Worm (Caenorhabditis elegans): ENCODE measurements around the gene ZK154.4.

ZK154.4 gene

ce11 chrX:7826590-7827260, 44.5 kb upstream of the ZK154.4 start:
- TF ChIP-seq nhr-28 (tag; optimal IDR thresholded peaks at IDR 0.05) (peak; percentile 53), dmd-6 (GFP tag; IDR thresholded peaks at IDR 0.05) (no peak), mdl-1 (tag; optimal IDR thresholded peaks at IDR 0.05) (no peak), ceh-20 (GFP tag; IDR thresholded peaks at IDR 0.05) (no peak), F26F4.8 (GFP tag; conservative IDR thresholded peaks at IDR 0.05) (no peak), lim-7 (GFP tag; IDR thresholded peaks at IDR 0.05) (no peak)

ce11 chrX:7825707-7826106, 43.5 kb upstream of the ZK154.4 start:
- TF ChIP-seq pha-4 (GFP tag; IDR thresholded peaks at IDR 0.05), result 0 out of 2 replicates have a peak, but pooled peaks have one; percentile 28
- TF ChIP-seq pha-4 (tag; optimal IDR thresholded peaks at IDR 0.05), result no peak
- TF ChIP-seq unc-130 (GFP tag; optimal IDR thresholded peaks at IDR 0.05), result no peak
- TF ChIP-seq zfp-2 (tag; optimal IDR thresholded peaks at IDR 0.05), result no peak
- no peak for TF ChIP-seq cey-2 (tag; optimal IDR thresholded peaks at IDR 0.05; ENCODE audit: borderline replicate concordance, insufficient read depth)
- TF ChIP-seq dmd-6 (GFP tag; IDR thresholded peaks at IDR 0.05), result peak; percentile 30; the same call in 1 of the 2 replicates
- no peak for TF ChIP-seq F49E8.2 (tag; optimal IDR thresholded peaks at IDR 0.05; ENCODE audit: borderline replicate concordance)
- no peak for TF ChIP-seq F44E2.7 (GFP tag; IDR thresholded peaks at IDR 0.05)
- no peak for TF ChIP-seq ztf-11 (tag; optimal IDR thresholded peaks at IDR 0.05)
- no peak for TF ChIP-seq lim-7 (GFP tag; IDR thresholded peaks at IDR 0.05)
- no peak for TF ChIP-seq ceh-82 (tag; optimal IDR thresholded peaks at IDR 0.05)
- no peak for TF ChIP-seq dmd-8 (GFP tag; IDR thresholded peaks at IDR 0.05)
- TF ChIP-seq aly-2 (tag; optimal IDR thresholded peaks at IDR 0.05), result peak; percentile 89
- no peak for TF ChIP-seq php-3 (GFP tag; IDR thresholded peaks at IDR 0.05)
- peak; percentile 71 for TF ChIP-seq nhr-6 (tag; optimal IDR thresholded peaks at IDR 0.05)
- TF ChIP-seq snpc-1.2 (GFP tag; IDR thresholded peaks at IDR 0.05), result no peak
- peak; percentile 51 for TF ChIP-seq duxl-1 (tag; optimal IDR thresholded peaks at IDR 0.05; ENCODE audit: poor library complexity)
- no peak for TF ChIP-seq skn-1 (tag; optimal IDR thresholded peaks at IDR 0.05)
- no peak for TF ChIP-seq Y105C5A.15 (GFP tag; IDR thresholded peaks at IDR 0.05)
- no peak for TF ChIP-seq fos-1 (tag; optimal IDR thresholded peaks at IDR 0.05)
- no peak for TF ChIP-seq madf-5 (GFP tag; IDR thresholded peaks at IDR 0.05)
- TF ChIP-seq lin-13 (GFP tag; optimal IDR thresholded peaks at IDR 0.05), result no peak
- no peak for TF ChIP-seq unc-39 (tag; optimal IDR thresholded peaks at IDR 0.05)
- TF ChIP-seq ztf-7 (tag; optimal IDR thresholded peaks at IDR 0.05), result peak; percentile 97
- TF ChIP-seq hif-1 (tag; optimal IDR thresholded peaks at IDR 0.05), result no peak
- TF ChIP-seq F10B5.3 (tag; optimal IDR thresholded peaks at IDR 0.05), result no peak
- peak; percentile 18 for TF ChIP-seq nhr-111 (GFP tag; optimal IDR thresholded peaks at IDR 0.05)
- peak; percentile 50 for TF ChIP-seq zip-2 (tag; optimal IDR thresholded peaks at IDR 0.05)
- TF ChIP-seq lsy-2 (tag; optimal IDR thresholded peaks at IDR 0.05), result peak in 1 of 2 experiments; percentile 48
- TF ChIP-seq sdz-12 (GFP tag; optimal IDR thresholded peaks at IDR 0.05), result no peak
- TF ChIP-seq daf-19 (GFP tag; conservative IDR thresholded peaks at IDR 0.05), result 0 out of 2 replicates have a peak, but pooled peaks have one; percentile 18
- TF ChIP-seq madf-9 (GFP tag; conservative IDR thresholded peaks at IDR 0.05), result no peak
- TF ChIP-seq T20F7.1 (GFP tag; optimal IDR thresholded peaks at IDR 0.05), result no peak
- TF ChIP-seq mxl-3 (GFP tag; optimal IDR thresholded peaks at IDR 0.05), result peak; percentile 70
- TF ChIP-seq ama-1 (optimal IDR thresholded peaks at IDR 0.05), result peak; percentile 52
- peak in 1 of 2 experiments; percentile 71 for TF ChIP-seq daf-16 (GFP tag; optimal IDR thresholded peaks at IDR 0.05)
- TF ChIP-seq daf-16 (tag; optimal IDR thresholded peaks at IDR 0.05), result peak; percentile 73
- TF ChIP-seq unc-62 (GFP tag; optimal IDR thresholded peaks at IDR 0.05 in 1 of 2), result peak in 1 of 2 experiments; percentile 98
- TF ChIP-seq unc-62 (tag; optimal IDR thresholded peaks at IDR 0.05), result no peak
- TF ChIP-seq nhr-25 (tag; optimal IDR thresholded peaks at IDR 0.05; ENCODE audit: borderline replicate concordance, insufficient read depth), result peak; percentile 35
- no peak for TF ChIP-seq saeg-2 (GFP tag; IDR thresholded peaks at IDR 0.05)
- TF ChIP-seq daf-8 (GFP tag; IDR thresholded peaks at IDR 0.05), result no peak
- TF ChIP-seq lin-39 (tag; optimal IDR thresholded peaks at IDR 0.05), result no peak
- TF ChIP-seq ZK546.5 (tag; optimal IDR thresholded peaks at IDR 0.05), result no peak
- peak; percentile 45 for TF ChIP-seq pqm-1 (tag; optimal IDR thresholded peaks at IDR 0.05)

Data from whole organism, L4 larva.